Fruit fly (Drosophila melanogaster): ENCODE results near the gene CG14562.

Gene CG14562

dm6 chr3L:21972162-21973022 lies 30.4 kb downstream of the CG14562 start:
- TF ChIP-seq net (GFP tag; optimal IDR thresholded peaks at IDR 0.05) (peak; percentile 43), CG10631 (GFP tag; optimal IDR thresholded peaks at IDR 0.05) (peak; percentile 20), CG1621 (tag; optimal IDR thresholded peaks at IDR 0.05) (peak; percentile 12), Sox102F (GFP tag; optimal IDR thresholded peaks at IDR 0.05) (peak; percentile 40), CG6854 (GFP tag; optimal IDR thresholded peaks at IDR 0.05) (no peak), Sox14 (GFP tag; optimal IDR thresholded peaks at IDR 0.05) (peak; percentile 61), fkh (GFP tag; optimal IDR thresholded peaks at IDR 0.05) (no peak), CG3919 (GFP tag; optimal IDR thresholded peaks at IDR 0.05) (peak; percentile 31), ss (GFP tag; optimal IDR thresholded peaks at IDR 0.05) (peak in 1 of 2 experiments; percentile 54), CG8319 (GFP tag; optimal IDR thresholded peaks at IDR 0.05) (no peak), acj6 (GFP tag; optimal IDR thresholded peaks at IDR 0.05) (peak; percentile 29), CG6276 (GFP tag; optimal IDR thresholded peaks at IDR 0.05) (peak; percentile 71), CG3032 (tag; optimal IDR thresholded peaks at IDR 0.05) (no peak), vri (GFP tag; optimal IDR thresholded peaks at IDR 0.05) (peak; percentile 93), CG8119 (GFP tag; IDR thresholded peaks at IDR 0.05) (peak; percentile 68; the same call in 2 of the 3 replicates), Ets96B (tag; optimal IDR thresholded peaks at IDR 0.05) (peak; percentile 51), CG16779 (tag; optimal IDR thresholded peaks at IDR 0.05) (no peak), Eip93F (GFP tag; optimal IDR thresholded peaks at IDR 0.05) (no peak), spab (GFP tag; optimal IDR thresholded peaks at IDR 0.05) (no peak), Eip75B (GFP tag; optimal IDR thresholded peaks at IDR 0.05) (peak; percentile 19), cyc (GFP tag; optimal IDR thresholded peaks at IDR 0.05) (peak; percentile 48), achi (GFP tag; optimal IDR thresholded peaks at IDR 0.05) (peak; percentile 24), CG10669 (GFP tag; optimal IDR thresholded peaks at IDR 0.05) (peak; percentile 22), CG31627 (GFP tag; optimal IDR thresholded peaks at IDR 0.05) (peak; percentile 24), CG32006 (GFP tag; optimal IDR thresholded peaks at IDR 0.05) (peak; percentile 58), CG11762 (GFP tag; optimal IDR thresholded peaks at IDR 0.05; ENCODE audit: insufficient read depth) (peak; percentile 18), CG6792 (GFP tag; optimal IDR thresholded peaks at IDR 0.05) (peak; percentile 24), esn (GFP tag; optimal IDR thresholded peaks at IDR 0.05) (peak; percentile 44), Sox15 (GFP tag; optimal IDR thresholded peaks at IDR 0.05) (no peak), Lpt (GFP tag; optimal IDR thresholded peaks at IDR 0.05) (no peak), Hr39 (GFP tag; optimal IDR thresholded peaks at IDR 0.05) (peak; percentile 51), CG6808 (GFP tag; optimal IDR thresholded peaks at IDR 0.05) (peak; percentile 30), Met (GFP tag; optimal IDR thresholded peaks at IDR 0.05) (peak; percentile 71), CG15336 (GFP tag; IDR thresholded peaks at IDR 0.05) (no peak), OdsH (GFP tag; optimal IDR thresholded peaks at IDR 0.05) (peak; percentile 44), CG11294 (GFP tag; IDR thresholded peaks at IDR 0.05) (no peak), eg (GFP tag; IDR thresholded peaks at IDR 0.05) (peak; percentile 52; the same call in 1 of the 3 replicates), fd59A (GFP tag; optimal IDR thresholded peaks at IDR 0.05) (no peak), CG6163 (GFP tag; IDR thresholded peaks at IDR 0.05) (0 out of 3 replicates have a peak, but pooled peaks have one; percentile 37), fd85E (GFP tag; optimal IDR thresholded peaks at IDR 0.05) (no peak), svp (GFP tag) (peak; percentile 73), salr (GFP tag; optimal IDR thresholded peaks at IDR 0.05) (no peak), CG8632 (GFP tag; optimal IDR thresholded peaks at IDR 0.05) (no peak), topi (GFP tag; optimal IDR thresholded peaks at IDR 0.05) (peak; percentile 18), CG7368 (GFP tag; optimal IDR thresholded peaks at IDR 0.05) (no peak), Gug (GFP tag; IDR thresholded peaks at IDR 0.05) (0 out of 2 replicates have a peak, but pooled peaks have one; percentile 8), dsx (GFP tag; optimal IDR thresholded peaks at IDR 0.05; ENCODE audit: poor library complexity, severe bottlenecking) (no peak), pdm3 (GFP tag; optimal IDR thresholded peaks at IDR 0.05) (peak; percentile 39), lz (GFP tag; optimal IDR thresholded peaks at IDR 0.05) (peak; percentile 41), Ets21C (GFP tag; optimal IDR thresholded peaks at IDR 0.05) (peak; percentile 28)
